Worm (Caenorhabditis elegans): ENCODE measurements around the gene T23B7.2.
"Not testable (repeated sequence)": the region's sequence is repeated elsewhere in the genome, so short reads cannot be mapped to it uniquely, and the experiment has no call there.

The T23B7.2 gene

DNA sequence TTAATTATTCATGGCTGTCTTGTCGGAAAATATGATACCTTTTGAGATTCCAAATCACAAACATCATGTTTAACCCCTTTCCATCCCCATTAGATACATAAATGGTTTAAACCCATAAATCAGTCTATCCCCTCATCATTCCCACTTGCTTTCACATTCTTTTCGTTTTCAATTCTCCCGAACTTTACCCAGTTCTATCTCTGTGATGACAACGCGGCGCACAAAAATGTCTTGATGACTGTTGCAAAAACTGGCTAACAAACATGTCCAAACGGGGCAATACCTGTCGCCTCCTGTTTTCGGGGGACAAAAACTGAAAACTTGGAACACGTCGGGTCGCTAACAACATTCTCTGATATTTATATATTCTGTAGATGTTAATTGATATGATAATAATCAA lies 24.0 kb upstream of the T23B7.2 start:
- peak in 1 of 3 experiments; percentile 73 for TF ChIP-seq elt-3 (tag; optimal IDR thresholded peaks at IDR 0.05)
- no peak for TF ChIP-seq pha-4 (tag; optimal IDR thresholded peaks at IDR 0.05)
- TF ChIP-seq fkh-10 (GFP tag; optimal IDR thresholded peaks at IDR 0.05) = no peak
- TF ChIP-seq mml-1 (tag; optimal IDR thresholded peaks at IDR 0.05) = no peak
- peak; percentile 28 for TF ChIP-seq R02D3.7 (tag; optimal IDR thresholded peaks at IDR 0.05)
- no peak for TF ChIP-seq ztf-11 (tag; optimal IDR thresholded peaks at IDR 0.05)
- TF ChIP-seq fos-1 (tag; optimal IDR thresholded peaks at IDR 0.05) = no peak
- TF ChIP-seq ztf-4 (tag; optimal IDR thresholded peaks at IDR 0.05) = no peak
- TF ChIP-seq ceh-82 (tag; optimal IDR thresholded peaks at IDR 0.05) = no peak
- peak; percentile 16 for TF ChIP-seq nhr-77 (tag; optimal IDR thresholded peaks at IDR 0.05)
- no peak for TF ChIP-seq mdl-1 (tag; optimal IDR thresholded peaks at IDR 0.05)
- peak; percentile 91 for TF ChIP-seq ama-1 (optimal IDR thresholded peaks at IDR 0.05)
- TF ChIP-seq snpc-4 (tag; optimal IDR thresholded peaks at IDR 0.05) = no peak
- TF ChIP-seq pqm-1 (tag; optimal IDR thresholded peaks at IDR 0.05) = no peak
- TF ChIP-seq skn-1 (tag; optimal IDR thresholded peaks at IDR 0.05) = no peak
- TF ChIP-seq eor-1 (tag; optimal IDR thresholded peaks at IDR 0.05) = no peak
- no peak for TF ChIP-seq nhr-76 (tag; optimal IDR thresholded peaks at IDR 0.05)
- no peak for TF ChIP-seq nhr-11 (tag; optimal IDR thresholded peaks at IDR 0.05)
- TF ChIP-seq ceh-16 (tag; optimal IDR thresholded peaks at IDR 0.05) = no peak
- peak; percentile 25 for TF ChIP-seq nfya-1 (tag; optimal IDR thresholded peaks at IDR 0.05; ENCODE audit: insufficient read depth)
- TF ChIP-seq elt-2 (tag; optimal IDR thresholded peaks at IDR 0.05) = no peak
- no peak for TF ChIP-seq nhr-237 (tag; optimal IDR thresholded peaks at IDR 0.05)
- TF ChIP-seq zag-1 (tag; optimal IDR thresholded peaks at IDR 0.05) = no peak
- no peak for TF ChIP-seq ceh-9 (tag; optimal IDR thresholded peaks at IDR 0.05)
- TF ChIP-seq nhr-25 (tag; optimal IDR thresholded peaks at IDR 0.05) = peak; percentile 78
- no peak for TF ChIP-seq aly-2 (tag; optimal IDR thresholded peaks at IDR 0.05)
- no peak for TF ChIP-seq lin-15B (tag; optimal IDR thresholded peaks at IDR 0.05)
- no peak for TF ChIP-seq ceh-28 (tag; optimal IDR thresholded peaks at IDR 0.05)
- TF ChIP-seq hmg-11 (tag; optimal IDR thresholded peaks at IDR 0.05) = no peak
- TF ChIP-seq nhr-43 (tag; optimal IDR thresholded peaks at IDR 0.05; ENCODE audit: poor library complexity, severe bottlenecking) = peak; percentile 74
- no peak for TF ChIP-seq egl-27 (tag; optimal IDR thresholded peaks at IDR 0.05)
- no peak for TF ChIP-seq egl-5 (tag; optimal IDR thresholded peaks at IDR 0.05)
- no peak for TF ChIP-seq nhr-67 (tag; optimal IDR thresholded peaks at IDR 0.05)
- peak; percentile 50 for TF ChIP-seq unc-62 (GFP tag; optimal IDR thresholded peaks at IDR 0.05)
- no peak for TF ChIP-seq sea-2 (GFP tag; optimal IDR thresholded peaks at IDR 0.05)
- TF ChIP-seq nhr-23 (tag; optimal IDR thresholded peaks at IDR 0.05) = peak; percentile 64
- no peak for TF ChIP-seq unc-39 (tag; optimal IDR thresholded peaks at IDR 0.05)
- TF ChIP-seq elt-1 (tag; optimal IDR thresholded peaks at IDR 0.05) = no peak
- TF ChIP-seq lsy-12 (tag; optimal IDR thresholded peaks at IDR 0.05) = no peak
- TF ChIP-seq nhr-12 (tag; optimal IDR thresholded peaks at IDR 0.05) = no peak

ce11 chrII:4863357-4863756 lies 21.3 kb upstream of the T23B7.2 start, which contains the start of the genes mpst-4 and F11G11.14:
mpst-4 (minus strand) TSS chrII:4863457.
F11G11.14 (plus strand) TSS chrII:4863681.
- no peak for TF ChIP-seq zag-1 (tag; optimal IDR thresholded peaks at IDR 0.05)
- TF ChIP-seq nhr-43 (tag; optimal IDR thresholded peaks at IDR 0.05; ENCODE audit: poor library complexity, severe bottlenecking) = no peak
- TF ChIP-seq nhr-237 (tag; optimal IDR thresholded peaks at IDR 0.05) = no peak
- TF ChIP-seq snpc-4 (tag; optimal IDR thresholded peaks at IDR 0.05) = no peak
- no peak for TF ChIP-seq nhr-25 (tag; optimal IDR thresholded peaks at IDR 0.05)

DNA sequence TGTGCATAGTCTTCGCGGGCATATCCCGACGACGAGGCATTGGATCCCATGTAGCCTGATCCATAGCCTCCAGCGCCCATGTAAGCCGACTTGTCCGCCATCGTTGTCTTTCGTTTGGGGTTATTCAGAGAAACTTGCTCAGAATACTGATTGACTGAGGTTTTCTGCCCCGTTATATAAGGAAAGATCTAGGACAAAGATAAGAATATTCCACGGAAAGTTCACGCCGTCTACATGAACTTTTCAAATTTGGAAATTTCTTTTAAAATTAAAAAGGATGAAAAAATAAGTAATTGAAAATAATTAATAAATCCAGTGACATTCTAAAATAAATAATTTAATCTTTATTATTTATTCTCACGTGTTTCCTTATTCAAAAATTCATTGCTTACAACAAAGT lies 18.2 kb upstream of the T23B7.2 start, which contains the start of the genes nspd-5 and F11G11.4:
TSS of gene nspd-5 (minus strand) at position 101 of the 400 bp plus-strand sequence.
TSS of gene F11G11.4 (plus strand) at position 335 of the 400 bp plus-strand sequence.
- TF ChIP-seq eor-1, lin-39, fos-1 (tag; optimal IDR thresholded peaks at IDR 0.05): not testable (repeated sequence)
